Worm (Caenorhabditis elegans) whole organism, early embryonic: ENCODE measurements around the gene F16G10.3.

Experiments
- B0310.2 ChIP-seq: sonication (generic microtip); optimal IDR thresholded peaks from 2 replicates; lab custom pipeline; 2016; ENCODE audit warnings: mild to moderate bottlenecking, missing genetic modification characterization, missing compliant biosample characterization
- F13C5.2 ChIP-seq: sonication (generic microtip); optimal IDR thresholded peaks from 2 replicates; lab custom pipeline; 2017; ENCODE audit warnings: mild to moderate bottlenecking, missing genetic modification characterization, inconsistent platforms, missing compliant biosample characterization
- aly-1 ChIP-seq: sonication (generic microtip); optimal IDR thresholded peaks from 2 replicates; lab custom pipeline; 2016; ENCODE audit warnings: missing genetic modification characterization, missing compliant biosample characterization
- ama-1 ChIP-seq: fragments of 150-350 bp; optimal IDR thresholded peaks from 2 replicates; lab custom pipeline; 2014
- ceh-13 ChIP-seq: fragments of 200-800 bp; sonication (Bioruptor generic); optimal IDR thresholded peaks from 2 replicates; lab custom pipeline; 2018; ENCODE audit warnings: mild to moderate bottlenecking, missing genetic modification characterization, missing compliant biosample characterization
- ceh-36 ChIP-seq: sonication (generic microtip); optimal IDR thresholded peaks from 2 replicates; lab custom pipeline; 2016; ENCODE audit warnings: missing genetic modification characterization, inconsistent platforms, missing compliant biosample characterization
- ets-7 ChIP-seq: sonication (generic microtip); optimal IDR thresholded peaks from 2 replicates; lab custom pipeline; 2016; ENCODE audit warnings: missing genotype, missing genetic modification characterization, missing compliant biosample characterization
- flt-1 ChIP-seq: fragments of 200-800 bp; sonication (Bioruptor generic); IDR thresholded peaks from 2 replicates; pipeline ENCODE4 v1.3.6; 2022; ENCODE audit warnings: missing genetic modification characterization, missing compliant biosample characterization
- hmbx-1 ChIP-seq: sonication (generic microtip); optimal IDR thresholded peaks from 2 replicates; lab custom pipeline; 2016; ENCODE audit warnings: mild to moderate bottlenecking, missing genetic modification characterization, missing compliant biosample characterization
- hmg-4 ChIP-seq: fragments of 200-800 bp; sonication (Bioruptor generic); optimal IDR thresholded peaks from 2 replicates; lab custom pipeline; 2018; ENCODE audit warnings: mild to moderate bottlenecking, missing genetic modification characterization, missing compliant biosample characterization
- hnd-1 ChIP-seq: sonication (generic microtip); optimal IDR thresholded peaks from 2 replicates; lab custom pipeline; 2016; ENCODE audit warnings: missing genetic modification characterization, missing compliant biosample characterization
- pes-1 ChIP-seq: fragments of 200-800 bp; sonication (Bioruptor generic); IDR thresholded peaks from 2 replicates; pipeline ENCODE4 v1.3.6; 2022; ENCODE audit warnings: missing genetic modification reagents, missing genetic modification characterization, missing compliant biosample characterization
- scrt-1 ChIP-seq: fragments of 200-800 bp; sonication (Bioruptor generic); IDR thresholded peaks from 2 replicates; pipeline ENCODE4 v1.3.6; 2022; ENCODE audit warnings: missing genetic modification characterization, missing compliant biosample characterization
- sea-1 ChIP-seq: fragments of 200-800 bp; sonication (Bioruptor generic); conservative IDR thresholded peaks from 2 replicates; pipeline ENCODE4 v1.3.6; 2022; ENCODE audit warnings: missing genetic modification characterization, missing compliant biosample characterization
- tbx-11 ChIP-seq: fragments of 200-800 bp; sonication (Bioruptor generic); IDR thresholded peaks from 2 replicates; pipeline ENCODE4 v1.3.6; 2022; ENCODE audit warnings: missing genetic modification characterization, missing compliant biosample characterization
- tbx-37 ChIP-seq: fragments of 200-800 bp; sonication (Bioruptor generic); conservative IDR thresholded peaks from 2 replicates; pipeline ENCODE4 v1.3.6; 2022; ENCODE audit warnings: missing genetic modification reagents, missing genetic modification characterization, missing compliant biosample characterization
- tra-4 ChIP-seq: sonication (generic microtip); optimal IDR thresholded peaks from 2 replicates; lab custom pipeline; 2017; ENCODE audit warnings: missing genetic modification characterization, missing compliant biosample characterization

The F16G10.3 gene

ce11 chrII:2403984-2404383, 31.8 kb downstream of the F16G10.3 start, which contains the start of gene F16G10.1:
F16G10.1 (plus strand) TSS chrII:2404284.
- TF ChIP-seq pes-1 (GFP tag; lab: Robert Waterston, UW) (no peak), ama-1 (lab: Kevin White, UChicago) (no peak), B0310.2 (tag; lab: Kevin White, UChicago) (no peak), hmbx-1 (tag; lab: Kevin White, UChicago) (no peak), hmg-4 (GFP tag; lab: Kevin White, UChicago) (no peak), tbx-37 (no peak), F13C5.2 (tag; lab: Kevin White, UChicago) (no peak), sea-1 (GFP tag; lab: Robert Waterston, UW) (no peak), ets-7 (tag; lab: Kevin White, UChicago) (no peak), flt-1 (GFP tag; lab: Robert Waterston, UW) (no peak), tbx-11 (GFP tag; lab: Robert Waterston, UW) (no peak), hnd-1 (tag; lab: Kevin White, UChicago) (no peak), scrt-1 (GFP tag; lab: Robert Waterston, UW) (no peak), ceh-36 (tag; lab: Kevin White, UChicago) (no peak), ceh-13 (GFP tag; lab: Kevin White, UChicago) (no peak), aly-1 (tag; lab: Kevin White, UChicago) (no peak)

DNA sequence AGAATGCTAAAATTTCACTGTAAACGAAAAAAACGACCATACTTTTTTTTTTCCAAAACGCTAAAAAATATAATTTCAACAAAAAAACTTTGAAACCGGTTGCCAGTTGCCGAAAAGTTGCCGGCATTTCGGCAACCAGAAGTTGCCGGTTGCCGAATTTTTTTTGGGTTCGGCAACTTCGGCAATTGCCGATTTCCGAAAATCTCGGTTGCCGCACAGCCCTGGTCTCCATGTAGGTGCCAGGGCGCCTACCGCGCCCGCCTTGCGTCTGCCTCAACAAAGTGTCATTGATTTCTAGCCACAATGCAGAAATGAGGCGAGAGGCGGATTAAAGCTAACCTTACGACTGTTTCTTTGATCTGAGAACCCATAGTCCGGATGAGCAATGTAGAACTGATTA, 38.9 kb downstream of the F16G10.3 start:
- no peak for TF ChIP-seq scrt-1 (GFP tag; lab: Robert Waterston, UW)
- no peak for TF ChIP-seq B0310.2 (tag; lab: Kevin White, UChicago)
- TF ChIP-seq ets-7 (tag; lab: Kevin White, UChicago), result no peak
- no peak for TF ChIP-seq sea-1 (GFP tag; lab: Robert Waterston, UW)
- TF ChIP-seq pes-1 (GFP tag; lab: Robert Waterston, UW), result no peak
- TF ChIP-seq aly-1 (tag; lab: Kevin White, UChicago), result no peak
- TF ChIP-seq hnd-1 (tag; lab: Kevin White, UChicago), result no peak
- TF ChIP-seq hmg-4 (GFP tag; lab: Kevin White, UChicago), result no peak

ce11 chrII:2411555-2411954, 39.4 kb downstream of the F16G10.3 start:
- TF ChIP-seq F13C5.2 (tag; lab: Kevin White, UChicago) (no peak), sea-1 (GFP tag; lab: Robert Waterston, UW) (no peak), hmg-4 (GFP tag; lab: Kevin White, UChicago) (no peak), tbx-37 (no peak), ceh-36 (tag; lab: Kevin White, UChicago) (no peak), ets-7 (tag; lab: Kevin White, UChicago) (no peak)

ce11 chrII:2412649-2413048, 40.5 kb downstream of the F16G10.3 start, which contains the start of gene fbxa-182:
fbxa-182 (minus strand) TSS chrII:2412749.
- no peak for TF ChIP-seq F13C5.2 (tag; lab: Kevin White, UChicago)
- TF ChIP-seq hnd-1 (tag; lab: Kevin White, UChicago), result no peak
- no peak for TF ChIP-seq tra-4 (tag; lab: Kevin White, UChicago)
- TF ChIP-seq aly-1 (tag; lab: Kevin White, UChicago), result no peak
- no peak for TF ChIP-seq hmg-4 (GFP tag; lab: Kevin White, UChicago)
- no peak for TF ChIP-seq ets-7 (tag; lab: Kevin White, UChicago)
- no peak for TF ChIP-seq sea-1 (GFP tag; lab: Robert Waterston, UW)
- TF ChIP-seq ceh-36 (tag; lab: Kevin White, UChicago), result no peak
- TF ChIP-seq ama-1 (lab: Kevin White, UChicago), result no peak
- no peak for TF ChIP-seq pes-1 (GFP tag; lab: Robert Waterston, UW)
- TF ChIP-seq tbx-11 (GFP tag; lab: Robert Waterston, UW), result no peak

DNA sequence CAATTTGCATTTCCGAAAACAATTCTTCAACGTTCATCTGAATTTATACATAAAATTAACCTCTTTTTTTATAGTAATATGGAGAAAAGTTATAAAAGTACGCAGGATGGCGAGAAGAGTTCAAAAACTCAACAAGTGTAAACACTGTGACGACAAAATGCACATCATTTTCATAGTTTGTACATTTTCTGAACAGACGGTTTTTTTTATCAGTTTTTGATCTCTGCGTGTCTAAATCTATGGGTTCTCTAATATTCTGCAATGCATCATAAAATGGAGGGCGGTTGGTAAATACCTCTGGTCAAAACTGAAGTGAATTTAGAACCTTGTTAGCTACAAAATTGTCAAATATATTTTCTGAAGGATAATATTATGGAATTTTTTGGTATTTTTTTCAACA, 43.2 kb downstream of the F16G10.3 start, which contains the start of gene fbxa-4:
Gene fbxa-4, minus strand, starts transcription at position 93 of the 400 bp plus-strand sequence.
- TF ChIP-seq ceh-13 (GFP tag; lab: Kevin White, UChicago) (no peak), sea-1 (GFP tag; lab: Robert Waterston, UW) (no peak), tbx-11 (GFP tag; lab: Robert Waterston, UW) (no peak), pes-1 (GFP tag; lab: Robert Waterston, UW) (no peak), flt-1 (GFP tag; lab: Robert Waterston, UW) (no peak), hmg-4 (GFP tag; lab: Kevin White, UChicago) (no peak), ets-7 (tag; lab: Kevin White, UChicago) (no peak), ama-1 (lab: Kevin White, UChicago) (no peak), scrt-1 (GFP tag; lab: Robert Waterston, UW) (no peak), aly-1 (tag; lab: Kevin White, UChicago) (no peak), tbx-37 (no peak), B0310.2 (tag; lab: Kevin White, UChicago) (no peak), ceh-36 (tag; lab: Kevin White, UChicago) (no peak), hnd-1 (tag; lab: Kevin White, UChicago) (no peak), tra-4 (tag; lab: Kevin White, UChicago) (no peak)

ce11 chrII:2417889-2418288, 45.7 kb downstream of the F16G10.3 start, which contains the start of the genes F42G2.5 and F42G2.7:
F42G2.5 (minus strand) TSS chrII:2417989.
F42G2.7 (plus strand) TSS chrII:2418158.
- TF ChIP-seq hnd-1 (tag; lab: Kevin White, UChicago) (no peak), hmbx-1 (tag; lab: Kevin White, UChicago) (no peak), ceh-36 (tag; lab: Kevin White, UChicago) (no peak), F13C5.2 (tag; lab: Kevin White, UChicago) (no peak), ceh-13 (GFP tag; lab: Kevin White, UChicago) (no peak), B0310.2 (tag; lab: Kevin White, UChicago) (no peak), ets-7 (tag; lab: Kevin White, UChicago) (no peak), pes-1 (GFP tag; lab: Robert Waterston, UW) (no peak), ama-1 (lab: Kevin White, UChicago) (no peak), tbx-37 (no peak), flt-1 (GFP tag; lab: Robert Waterston, UW) (no peak), tbx-11 (GFP tag; lab: Robert Waterston, UW) (no peak), aly-1 (tag; lab: Kevin White, UChicago) (no peak), tra-4 (tag; lab: Kevin White, UChicago) (no peak), sea-1 (GFP tag; lab: Robert Waterston, UW) (no peak), hmg-4 (GFP tag; lab: Kevin White, UChicago) (no peak), scrt-1 (GFP tag; lab: Robert Waterston, UW) (no peak)
